Fruit fly (Drosophila melanogaster): Measurements from ENCODE around the gene CG13083.

Gene CG13083

DNA sequence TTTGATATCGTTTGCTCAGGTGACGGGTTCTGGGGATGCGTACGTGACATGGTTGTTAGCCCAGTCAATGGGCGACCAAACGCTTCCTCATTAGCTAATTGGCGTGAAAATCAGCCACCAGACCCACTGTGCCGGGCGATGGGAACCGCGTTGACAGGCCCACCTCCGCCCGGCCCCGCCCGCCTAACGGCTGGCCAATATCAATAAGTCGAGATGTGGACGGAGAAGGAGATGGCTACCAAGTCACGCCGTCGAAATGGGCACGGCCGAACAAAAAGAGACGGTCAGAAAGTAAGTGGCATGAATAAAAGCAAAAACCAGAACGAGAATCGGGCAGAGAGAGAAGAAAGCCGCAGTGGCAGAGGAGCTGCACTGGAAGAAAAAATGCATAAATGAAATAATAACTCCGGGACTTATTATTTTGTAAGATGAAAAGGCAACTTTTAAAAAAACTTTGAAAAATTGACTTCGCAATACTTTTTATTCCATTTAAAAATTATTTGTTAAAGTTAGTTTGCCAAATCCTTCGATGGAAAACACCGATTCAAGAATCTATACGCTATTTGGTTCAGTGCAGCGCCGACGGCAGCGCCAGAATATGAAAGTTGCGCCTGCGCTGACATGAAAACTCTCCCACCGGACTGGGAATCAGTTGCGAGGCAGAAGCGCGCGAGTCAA is 50.6 kb downstream of the CG13083 start, which contains the start of gene CG13082 (continued):
- TF ChIP-seq gfzf (GFP tag; optimal IDR thresholded peaks at IDR 0.05), result no peak
- TF ChIP-seq Xbp1 (GFP tag; optimal IDR thresholded peaks at IDR 0.05), result peak; percentile 31
- TF ChIP-seq CG5245 (GFP tag; optimal IDR thresholded peaks at IDR 0.05), result peak; percentile 36
- TF ChIP-seq HLHmδ (GFP tag; optimal IDR thresholded peaks at IDR 0.05), result no peak
- TF ChIP-seq bsh (GFP tag; optimal IDR thresholded peaks at IDR 0.05), result peak; percentile 77 to 90
- TF ChIP-seq Sin3A (optimal IDR thresholded peaks at IDR 0.05), result no peak
- no peak for TF ChIP-seq sna (GFP tag; IDR thresholded peaks at IDR 0.05; ENCODE audit: partially characterized antibody)
- peak; percentile 47 for TF ChIP-seq PHDP (tag; optimal IDR thresholded peaks at IDR 0.05)
- peak; percentile 50 for TF ChIP-seq Med (GFP tag)
- TF ChIP-seq HLH3B (GFP tag; IDR thresholded peaks at IDR 0.05), result no peak
- no peak for TF ChIP-seq Lim3 (GFP tag; IDR thresholded peaks at IDR 0.05)
- TF ChIP-seq CG2120 (GFP tag; optimal IDR thresholded peaks at IDR 0.05), result no peak
- peak; percentile 55 for TF ChIP-seq Drgx (GFP tag; IDR thresholded peaks at IDR 0.05)
- peak; percentile 36; the same call in 1 of the 2 replicates for TF ChIP-seq vvl (GFP tag; IDR thresholded peaks at IDR 0.05)
- TF ChIP-seq fd102C (GFP tag; optimal IDR thresholded peaks at IDR 0.05), result no peak
- TF ChIP-seq CG31224 (GFP tag; IDR thresholded peaks at IDR 0.05), result no peak
- 0 out of 2 replicates have a peak, but pooled peaks have one; percentile 18 for TF ChIP-seq CG10959 (GFP tag; IDR thresholded peaks at IDR 0.05)
- TF ChIP-seq CG8388 (GFP tag; optimal IDR thresholded peaks at IDR 0.05), result peak; percentile 69
- peak; percentile 50 for TF ChIP-seq Camta (GFP tag; optimal IDR thresholded peaks at IDR 0.05)
- TF ChIP-seq esg (GFP tag; conservative IDR thresholded peaks at IDR 0.05), result no peak
- no peak for TF ChIP-seq sima (GFP tag; optimal IDR thresholded peaks at IDR 0.05)
- TF ChIP-seq Deaf1 (tag; optimal IDR thresholded peaks at IDR 0.05), result no peak
- peak; percentile 33 for TF ChIP-seq ind (GFP tag; optimal IDR thresholded peaks at IDR 0.05)
- peak; percentile 85 for TF ChIP-seq CG10979 (tag; optimal IDR thresholded peaks at IDR 0.05)
- no peak for TF ChIP-seq CG42726 (GFP tag; IDR thresholded peaks at IDR 0.05; ENCODE audit: partially characterized antibody)
- TF ChIP-seq CG34224 (GFP tag; IDR thresholded peaks at IDR 0.05; ENCODE audit: partially characterized antibody), result no peak
- TF ChIP-seq Fer3 (tag; optimal IDR thresholded peaks at IDR 0.05), result no peak
- no peak for TF ChIP-seq odd (GFP tag; optimal IDR thresholded peaks at IDR 0.05)
- TF ChIP-seq crp (GFP tag; optimal IDR thresholded peaks at IDR 0.05), result no peak
- no peak for TF ChIP-seq fru (optimal IDR thresholded peaks at IDR 0.05)
- TF ChIP-seq Ssrp (tag; optimal IDR thresholded peaks at IDR 0.05), result peak; percentile 35
- no peak for TF ChIP-seq CG4282 (GFP tag; optimal IDR thresholded peaks at IDR 0.05)
- no peak for TF ChIP-seq NC2α (GFP tag; optimal IDR thresholded peaks at IDR 0.05)
- no peak for TF ChIP-seq mam (GFP tag; optimal IDR thresholded peaks at IDR 0.05)
- no peak for TF ChIP-seq Myb (GFP tag; optimal IDR thresholded peaks at IDR 0.05)
- peak; percentile 54 for TF ChIP-seq gcm (GFP tag; optimal IDR thresholded peaks at IDR 0.05)
- TF ChIP-seq crol (GFP tag; IDR thresholded peaks at IDR 0.05), result peak; percentile 65
- TF ChIP-seq pum (GFP tag; optimal IDR thresholded peaks at IDR 0.05), result peak; percentile 37
- TF ChIP-seq lola (GFP tag; optimal IDR thresholded peaks at IDR 0.05), result peak in 1 of 3 experiments; percentile 80
- peak; percentile 27 for TF ChIP-seq Dip3 (GFP tag; optimal IDR thresholded peaks at IDR 0.05)
- no peak for TF ChIP-seq CG8281 (tag; optimal IDR thresholded peaks at IDR 0.05)
- no peak for TF ChIP-seq shn (GFP tag; optimal IDR thresholded peaks at IDR 0.05)
- TF ChIP-seq Ada2b (GFP tag; IDR thresholded peaks at IDR 0.05), result no peak
- TF ChIP-seq ssp (GFP tag; IDR thresholded peaks at IDR 0.05), result 0 out of 2 replicates have a peak, but pooled peaks have one; percentile 26
- TF ChIP-seq Dad (GFP tag; optimal IDR thresholded peaks at IDR 0.05), result no peak
- peak; percentile 6 for TF ChIP-seq Hr39 (optimal IDR thresholded peaks at IDR 0.05)
- no peak for TF ChIP-seq cwo (GFP tag; optimal IDR thresholded peaks at IDR 0.05)
- TF ChIP-seq CG1529 (GFP tag; optimal IDR thresholded peaks at IDR 0.05), result peak; percentile 49
- TF ChIP-seq sisA (GFP tag; IDR thresholded peaks at IDR 0.05), result peak; percentile 42; the same call in 1 of the 2 replicates
- no peak for TF ChIP-seq org-1 (GFP tag; optimal IDR thresholded peaks at IDR 0.05)
- no peak for TF ChIP-seq CHES-1-like (GFP tag; optimal IDR thresholded peaks at IDR 0.05)

Measured in whole organism, embryonic.